Worm (Caenorhabditis elegans) whole organism, L1 larva: ENCODE measurements around the gene arl-8.

Experiments
- C04F5.9 ChIP-seq: sonication (generic microtip); optimal IDR thresholded peaks from 2 replicates; lab custom pipeline; 2016; ENCODE audit warnings: missing genetic modification characterization, missing compliant biosample characterization
- C34B4.2 ChIP-seq: sonication (generic microtip); optimal IDR thresholded peaks from 2 replicates; lab custom pipeline; 2017; ENCODE audit warnings: mild to moderate bottlenecking, missing genetic modification characterization, missing compliant biosample characterization
- F16B12.6 ChIP-seq: fragments of 150-350 bp; optimal IDR thresholded peaks from 2 replicates; lab custom pipeline; 2014; ENCODE audit warnings: missing biosample characterization, missing genetic modification characterization
- Y116A8C.19 ChIP-seq: sonication (generic microtip); optimal IDR thresholded peaks from 2 replicates; lab custom pipeline; 2016; ENCODE audit warnings: missing compliant biosample characterization, missing genetic modification characterization, borderline replicate concordance
- alr-1 ChIP-seq: fragments of 200-800 bp; sonication (Bioruptor generic); optimal IDR thresholded peaks from 2 replicates; lab custom pipeline; 2018; ENCODE audit warnings: borderline replicate concordance, mild to moderate bottlenecking, missing genetic modification characterization, missing compliant biosample characterization
- aly-2 ChIP-seq: fragments of 150-350 bp; optimal IDR thresholded peaks from 2 replicates; lab custom pipeline; 2014; ENCODE audit warnings: missing biosample characterization, missing genetic modification characterization
- ceh-63 ChIP-seq: fragments of 200-800 bp; sonication (Bioruptor generic); optimal IDR thresholded peaks from 2 replicates; lab custom pipeline; 2018; ENCODE audit warnings: mild to moderate bottlenecking, missing genetic modification characterization, missing compliant biosample characterization
- ceh-8 ChIP-seq: fragments of 200-800 bp; sonication (Bioruptor generic); optimal IDR thresholded peaks from 2 replicates; lab custom pipeline; 2018; ENCODE audit warnings: mild to moderate bottlenecking, missing genetic modification characterization, moderate library complexity, missing compliant biosample characterization
- ceh-82 ChIP-seq, 3 experiments: fragments of 150-350 bp in 1 of 3; sonication (generic microtip) in 2 of 3; optimal IDR thresholded peaks; 2 replicates each; lab custom pipeline; 2014 to 2017; ENCODE audit warnings: missing biosample characterization in 3 of 3, missing genetic modification characterization in 3 of 3
- ceh-90 ChIP-seq: sonication (generic microtip); optimal IDR thresholded peaks from 2 replicates; lab custom pipeline; 2016; ENCODE audit warnings: missing genetic modification characterization, missing compliant biosample characterization
- dpl-1 ChIP-seq, 3 experiments: fragments of 150-350 bp in 2 of 3; sonication (generic microtip) in 1 of 3; optimal IDR thresholded peaks; 2 replicates each; lab custom pipeline; 2014 to 2017; ENCODE audit warnings: missing biosample characterization in 3 of 3, missing genetic modification characterization in 3 of 3, missing genetic modification reagents in 3 of 3
- dsc-1 ChIP-seq: sonication (generic microtip); optimal IDR thresholded peaks from 2 replicates; lab custom pipeline; 2016; ENCODE audit warnings: mild to moderate bottlenecking, missing genetic modification characterization, missing compliant biosample characterization
- efl-1 ChIP-seq, 4 experiments: fragments of 150-350 bp; optimal IDR thresholded peaks in 3 of 4; peaks in 1 of 4; 1 replicate in 1 of 4; 2 replicates in 3 of 4; lab custom pipeline; 2014; ENCODE audit warnings: missing biosample characterization in 2 of 4, missing genetic modification characterization in 2 of 4, missing genetic modification reagents in 2 of 4
- egl-27 ChIP-seq, 2 experiments: fragments of 150-350 bp in 1 of 2; sonication (generic microtip); optimal IDR thresholded peaks; 3 replicates each; lab custom pipeline; 2017 to 2018; ENCODE audit warnings: missing biosample characterization in 2 of 2, missing genetic modification characterization in 2 of 2, missing genetic modification reagents in 2 of 2
- ets-5 ChIP-seq: fragments of 200-800 bp; sonication (Bioruptor generic); IDR thresholded peaks from 2 replicates; pipeline ENCODE4 v1.3.6; 2022; ENCODE audit warnings: missing genetic modification characterization, missing compliant biosample characterization
- fkh-10 ChIP-seq: sonication (generic microtip); optimal IDR thresholded peaks from 2 replicates; lab custom pipeline; 2017; ENCODE audit warnings: missing biosample characterization, missing genetic modification reagents, missing genetic modification characterization
- fkh-4 ChIP-seq: sonication (generic microtip); optimal IDR thresholded peaks from 2 replicates; lab custom pipeline; 2016; ENCODE audit warnings: missing compliant biosample characterization, missing genetic modification characterization, borderline replicate concordance
- fkh-8 ChIP-seq: sonication (generic microtip); optimal IDR thresholded peaks from 2 replicates; lab custom pipeline; 2016; ENCODE audit warnings: mild to moderate bottlenecking, missing genetic modification characterization, missing compliant biosample characterization
- fos-1 ChIP-seq: fragments of 150-350 bp; optimal IDR thresholded peaks from 2 replicates; lab custom pipeline; 2014; ENCODE audit warnings: missing biosample characterization, missing genetic modification characterization
- grh-1 ChIP-seq: fragments of 200-800 bp; sonication (Bioruptor generic); IDR thresholded peaks from 2 replicates; pipeline ENCODE4 v1.3.6; 2022; ENCODE audit warnings: missing genetic modification reagents, missing genetic modification characterization, missing compliant biosample characterization
- hlh-17 ChIP-seq: fragments of 200-800 bp; sonication (Bioruptor generic); optimal IDR thresholded peaks from 2 replicates; lab custom pipeline; 2018; ENCODE audit warnings: missing genetic modification characterization, mild to moderate bottlenecking, missing compliant biosample characterization, moderate library complexity, borderline replicate concordance
- hlh-4 ChIP-seq: sonication (generic microtip); optimal IDR thresholded peaks from 2 replicates; lab custom pipeline; 2016; ENCODE audit warnings: mild to moderate bottlenecking, missing genetic modification characterization, missing compliant biosample characterization
- hpl-2 ChIP-seq: fragments of 150-350 bp; optimal IDR thresholded peaks from 2 replicates; lab custom pipeline; 2014; ENCODE audit warnings: missing biosample characterization, missing genetic modification reagents, missing genetic modification characterization
- isw-1 ChIP-seq: fragments of 200-800 bp; sonication (Bioruptor generic); IDR thresholded peaks from 2 replicates; pipeline ENCODE4 v1.3.6; 2022; ENCODE audit warnings: missing genetic modification characterization, missing compliant biosample characterization
- jun-1 ChIP-seq: fragments of 150-350 bp; optimal IDR thresholded peaks from 2 replicates; lab custom pipeline; 2014; ENCODE audit warnings: missing biosample characterization, missing genetic modification reagents, missing genetic modification characterization
- lin-13 ChIP-seq: fragments of 150-350 bp; optimal IDR thresholded peaks from 2 replicates; lab custom pipeline; 2014; ENCODE audit warnings: missing biosample characterization, missing genetic modification reagents, missing genetic modification characterization
- lin-14 ChIP-seq: fragments of 200-800 bp; sonication (Bioruptor generic); optimal IDR thresholded peaks from 2 replicates; lab custom pipeline; 2018; ENCODE audit warnings: mild to moderate bottlenecking, missing genetic modification characterization, moderate library complexity, missing compliant biosample characterization
- lin-35 ChIP-seq, 2 experiments: fragments of 150-350 bp; optimal IDR thresholded peaks; 2 replicates each; lab custom pipeline; 2014; ENCODE audit warnings: missing biosample characterization in 2 of 2, missing genetic modification characterization in 2 of 2, missing genetic modification reagents in 2 of 2
- lir-3 ChIP-seq: sonication (generic microtip); optimal IDR thresholded peaks from 2 replicates; lab custom pipeline; 2016; ENCODE audit warnings: mild to moderate bottlenecking, missing genetic modification characterization, moderate library complexity, missing compliant biosample characterization; ENCODE audit not compliant: poor library complexity
- lsy-2 ChIP-seq, 2 experiments: fragments of 150-350 bp; optimal IDR thresholded peaks; 2 replicates each; lab custom pipeline; 2014; ENCODE audit warnings: missing biosample characterization in 2 of 2, missing genetic modification characterization in 2 of 2
- mdl-1 ChIP-seq, 2 experiments: fragments of 150-350 bp; optimal IDR thresholded peaks; 2 replicates each; lab custom pipeline; 2014 to 2017; ENCODE audit warnings: missing biosample characterization in 2 of 2, missing genetic modification characterization in 2 of 2, inconsistent platforms in 1 of 2
- mef-2 ChIP-seq: fragments of 150-350 bp; optimal IDR thresholded peaks from 2 replicates; lab custom pipeline; 2014; ENCODE audit warnings: missing biosample characterization, missing genetic modification characterization
- nhr-11 ChIP-seq: fragments of 150-350 bp; optimal IDR thresholded peaks from 2 replicates; lab custom pipeline; 2014; ENCODE audit warnings: missing biosample characterization, missing genetic modification characterization
- nhr-237 ChIP-seq: fragments of 150-350 bp; optimal IDR thresholded peaks from 2 replicates; lab custom pipeline; 2014; ENCODE audit warnings: missing biosample characterization, missing genetic modification characterization
- nhr-47 ChIP-seq: sonication (generic microtip); optimal IDR thresholded peaks from 2 replicates; lab custom pipeline; 2016; ENCODE audit warnings: mild to moderate bottlenecking, missing genetic modification characterization, moderate library complexity, missing compliant biosample characterization
- nhr-71 ChIP-seq: sonication (generic microtip); optimal IDR thresholded peaks from 2 replicates; lab custom pipeline; 2016; ENCODE audit warnings: mild to moderate bottlenecking, missing genetic modification characterization, moderate library complexity, missing compliant biosample characterization
- nhr-76 ChIP-seq: sonication (generic microtip); optimal IDR thresholded peaks from 2 replicates; lab custom pipeline; 2017; ENCODE audit warnings: missing biosample characterization, missing genetic modification characterization
- nhr-84 ChIP-seq: sonication (generic microtip); optimal IDR thresholded peaks from 2 replicates; lab custom pipeline; 2017; ENCODE audit warnings: missing biosample characterization, missing genetic modification characterization
- nhr-90 ChIP-seq: sonication (generic microtip); optimal IDR thresholded peaks from 2 replicates; lab custom pipeline; 2016; ENCODE audit warnings: mild to moderate bottlenecking, missing genetic modification characterization, missing compliant biosample characterization; ENCODE audit not compliant: poor library complexity
- pag-3 ChIP-seq: sonication (generic microtip); optimal IDR thresholded peaks from 2 replicates; lab custom pipeline; 2017; ENCODE audit warnings: missing genetic modification characterization, mild to moderate bottlenecking, missing compliant biosample characterization, antibody characterized with exemption, borderline replicate concordance; ENCODE audit not compliant: insufficient read depth
- skn-1 ChIP-seq: fragments of 150-350 bp; optimal IDR thresholded peaks from 2 replicates; lab custom pipeline; 2014; ENCODE audit warnings: missing biosample characterization, missing genetic modification characterization
- sox-4 ChIP-seq: sonication (generic microtip); optimal IDR thresholded peaks from 2 replicates; lab custom pipeline; 2016; ENCODE audit warnings: missing genetic modification characterization, missing compliant biosample characterization
- sptf-1 ChIP-seq: fragments of 150-350 bp; optimal IDR thresholded peaks from 2 replicates; lab custom pipeline; 2014; ENCODE audit warnings: missing biosample characterization, missing genetic modification characterization
- swsn-7 ChIP-seq: sonication (generic microtip); optimal IDR thresholded peaks from 2 replicates; lab custom pipeline; 2016; ENCODE audit warnings: missing genetic modification characterization, missing compliant biosample characterization
- tbx-2 ChIP-seq: sonication (generic microtip); optimal IDR thresholded peaks from 2 replicates; lab custom pipeline; 2016; ENCODE audit warnings: missing genetic modification characterization, missing compliant biosample characterization
- unc-130 ChIP-seq: fragments of 150-350 bp; optimal IDR thresholded peaks from 2 replicates; lab custom pipeline; 2017; ENCODE audit warnings: missing biosample characterization, missing genetic modification characterization, inconsistent platforms
- unc-30 ChIP-seq: sonication (generic microtip); optimal IDR thresholded peaks from 2 replicates; lab custom pipeline; 2017; ENCODE audit warnings: missing biosample characterization, missing genetic modification characterization
- unc-86 ChIP-seq: sonication (generic microtip); optimal IDR thresholded peaks from 2 replicates; lab custom pipeline; 2016; ENCODE audit warnings: missing genetic modification characterization, missing compliant biosample characterization
- unc-98 ChIP-seq: fragments of 200-800 bp; sonication (Bioruptor generic); IDR thresholded peaks from 2 replicates; pipeline ENCODE4 v1.3.6; 2022; ENCODE audit warnings: missing genetic modification characterization, missing compliant biosample characterization
- vab-15 ChIP-seq: sonication (generic microtip); optimal IDR thresholded peaks from 2 replicates; lab custom pipeline; 2017; ENCODE audit warnings: missing genotype, mild to moderate bottlenecking, missing genetic modification characterization, missing compliant biosample characterization
- ztf-11 ChIP-seq, 2 experiments: sonication (generic microtip); optimal IDR thresholded peaks; 2 replicates each; lab custom pipeline; 2016 to 2017; ENCODE audit warnings: missing genetic modification characterization in 2 of 2, missing biosample characterization in 1 of 2, missing compliant biosample characterization in 1 of 2
- ztf-4 ChIP-seq: fragments of 150-350 bp; optimal IDR thresholded peaks from 2 replicates; lab custom pipeline; 2014; ENCODE audit warnings: missing biosample characterization, missing genetic modification characterization

The arl-8 gene

ce11 chrIV:14836885-14837284 lies 38.9 kb downstream of the arl-8 start, which contains the start of gene Y57G11C.22 (continued):
- TF ChIP-seq mdl-1 (tag; optimal IDR thresholded peaks at IDR 0.05; lab: Kevin White, UChicago) (no peak), hpl-2 (GFP tag; lab: Kevin White, UChicago) (no peak), jun-1 (no peak), F16B12.6 (tag; lab: Kevin White, UChicago) (no peak), sptf-1 (no peak), C04F5.9 (tag; lab: Kevin White, UChicago) (no peak), fkh-8 (tag; lab: Kevin White, UChicago) (peak; percentile 39), lin-14 (GFP tag; lab: Kevin White, UChicago) (no peak), mef-2 (tag; lab: Kevin White, UChicago) (no peak), ceh-90 (tag; lab: Kevin White, UChicago) (no peak), lin-13 (GFP tag; lab: Kevin White, UChicago) (no peak), lin-35 (GFP tag; optimal IDR thresholded peaks at IDR 0.05; lab: Kevin White, UChicago) (no peak), nhr-90 (tag; lab: Kevin White, UChicago) (no peak), lsy-2 (tag; optimal IDR thresholded peaks at IDR 0.05; lab: Kevin White, UChicago) (peak; percentile 16 to 43), nhr-84 (tag; lab: Kevin White, UChicago) (no peak), ets-5 (GFP tag; lab: Robert Waterston, UW) (no peak), skn-1 (tag; lab: Kevin White, UChicago) (no peak), isw-1 (GFP tag; lab: Robert Waterston, UW) (no peak; the same call in 1 of the 2 replicates), hlh-17 (GFP tag; lab: Kevin White, UChicago) (no peak), swsn-7 (peak; percentile 72), hlh-4 (no peak), ceh-63 (no peak), dsc-1 (tag; lab: Kevin White, UChicago) (peak; percentile 79), unc-30 (tag; lab: Kevin White, UChicago) (no peak), alr-1 (tag; lab: Kevin White, UChicago) (no peak), pag-3 (no peak), sox-4 (tag; lab: Kevin White, UChicago) (peak; percentile 14), aly-2 (tag; lab: Kevin White, UChicago) (no peak), fos-1 (no peak), fkh-4 (tag; lab: Kevin White, UChicago) (no peak), C34B4.2 (no peak), nhr-237 (no peak), unc-130 (no peak), vab-15 (tag; lab: Kevin White, UChicago) (no peak), unc-98 (GFP tag; lab: Robert Waterston, UW) (no peak), Y116A8C.19 (tag; lab: Kevin White, UChicago) (no peak), ceh-82 (tag; optimal IDR thresholded peaks at IDR 0.05; lab: Kevin White, UChicago) (peak; percentile 16 to 66 (median 27)), lir-3 (no peak), unc-86 (peak; percentile 63), ztf-11 (tag; optimal IDR thresholded peaks at IDR 0.05; lab: Kevin White, UChicago) (no peak), efl-1 (optimal IDR thresholded peaks at IDR 0.05; lab: Kevin White, UChicago) (peak; percentile 71 to 82), efl-1 (GFP tag; optimal IDR thresholded peaks at IDR 0.05 in 1 of 2; lab: Kevin White, UChicago) (peak in 1 of 2 experiments; percentile 64), egl-27 (tag; optimal IDR thresholded peaks at IDR 0.05; lab: Kevin White, UChicago) (no peak), dpl-1 (GFP tag; optimal IDR thresholded peaks at IDR 0.05; lab: Kevin White, UChicago) (peak in 1 of 3 experiments; percentile 26), nhr-76 (tag; lab: Kevin White, UChicago) (no peak), ceh-8 (GFP tag; lab: Kevin White, UChicago) (no peak), nhr-11 (tag; lab: Kevin White, UChicago) (no peak), nhr-47 (tag; lab: Kevin White, UChicago) (peak; percentile 67), tbx-2 (peak; percentile 39), nhr-71 (tag; lab: Kevin White, UChicago) (peak; percentile 63), grh-1 (GFP tag; lab: Robert Waterston, UW) (no peak), ztf-4 (tag; lab: Kevin White, UChicago) (no peak), fkh-10 (GFP tag; lab: Kevin White, UChicago) (no peak)
